Worm (Caenorhabditis elegans) whole organism, early embryonic: ENCODE results near the gene nape-2.

Experiments
- aly-1 ChIP-seq: sonication (generic microtip); optimal IDR thresholded peaks from 2 replicates; lab custom pipeline; 2016; ENCODE audit warnings: missing genetic modification characterization, missing compliant biosample characterization
- ama-1 ChIP-seq: fragments of 150-350 bp; optimal IDR thresholded peaks from 2 replicates; lab custom pipeline; 2014
- ets-7 ChIP-seq: sonication (generic microtip); optimal IDR thresholded peaks from 2 replicates; lab custom pipeline; 2016; ENCODE audit warnings: missing genotype, missing genetic modification characterization, missing compliant biosample characterization
- flt-1 ChIP-seq: fragments of 200-800 bp; sonication (Bioruptor generic); IDR thresholded peaks from 2 replicates; pipeline ENCODE4 v1.3.6; 2022; ENCODE audit warnings: missing genetic modification characterization, missing compliant biosample characterization
- hmbx-1 ChIP-seq: sonication (generic microtip); optimal IDR thresholded peaks from 2 replicates; lab custom pipeline; 2016; ENCODE audit warnings: mild to moderate bottlenecking, missing genetic modification characterization, missing compliant biosample characterization
- hnd-1 ChIP-seq: sonication (generic microtip); optimal IDR thresholded peaks from 2 replicates; lab custom pipeline; 2016; ENCODE audit warnings: missing genetic modification characterization, missing compliant biosample characterization
- pes-1 ChIP-seq: fragments of 200-800 bp; sonication (Bioruptor generic); IDR thresholded peaks from 2 replicates; pipeline ENCODE4 v1.3.6; 2022; ENCODE audit warnings: missing genetic modification reagents, missing genetic modification characterization, missing compliant biosample characterization
- scrt-1 ChIP-seq: fragments of 200-800 bp; sonication (Bioruptor generic); IDR thresholded peaks from 2 replicates; pipeline ENCODE4 v1.3.6; 2022; ENCODE audit warnings: missing genetic modification characterization, missing compliant biosample characterization
- tra-4 ChIP-seq: sonication (generic microtip); optimal IDR thresholded peaks from 2 replicates; lab custom pipeline; 2017; ENCODE audit warnings: missing genetic modification characterization, missing compliant biosample characterization

- no peak for TF ChIP-seq tra-4 (tag; lab: Kevin White, UChicago)
- TF ChIP-seq ama-1 (lab: Kevin White, UChicago), result no peak
- TF ChIP-seq scrt-1, result no peak
- no peak for TF ChIP-seq hnd-1 (tag; lab: Kevin White, UChicago)
- no peak for TF ChIP-seq flt-1
- no peak for TF ChIP-seq hmbx-1 (tag; lab: Kevin White, UChicago)
- no peak for TF ChIP-seq pes-1 (GFP tag; lab: Robert Waterston, UW)
- no peak for TF ChIP-seq aly-1 (tag; lab: Kevin White, UChicago)
- no peak for TF ChIP-seq ets-7 (tag; lab: Kevin White, UChicago)
Observed at ce11 chrIV:3686765-3687164, 52.0 kb downstream of the nape-2 start, which contains the start of gene map-1.
